Worm (Caenorhabditis elegans) whole organism, L3 larva: ENCODE measurements around the gene R02F11.1.

Source experiments
- ZK546.5 ChIP-seq: sonication (generic microtip); optimal IDR thresholded peaks from 2 replicates; lab custom pipeline; 2017; ENCODE audit warnings: missing biosample characterization, missing genetic modification characterization
- aly-2 ChIP-seq: fragments of 150-350 bp; optimal IDR thresholded peaks from 2 replicates; lab custom pipeline; 2014; ENCODE audit warnings: missing biosample characterization, missing genetic modification characterization
- ama-1 ChIP-seq: fragments of 150-350 bp; optimal IDR thresholded peaks from 2 replicates; lab custom pipeline; 2018
- ceh-16 ChIP-seq: sonication (generic microtip); optimal IDR thresholded peaks from 2 replicates; lab custom pipeline; 2017; ENCODE audit warnings: missing biosample characterization, missing genetic modification characterization
- ceh-82 ChIP-seq: fragments of 150-350 bp; optimal IDR thresholded peaks from 2 replicates; lab custom pipeline; 2014; ENCODE audit warnings: missing biosample characterization, missing genetic modification characterization
- daf-12 ChIP-seq: fragments of 150-350 bp; optimal IDR thresholded peaks from 2 replicates; lab custom pipeline; 2014; ENCODE audit warnings: missing biosample characterization, missing genetic modification reagents, missing genetic modification characterization
- egl-27 ChIP-seq: sonication (generic microtip); optimal IDR thresholded peaks from 4 replicates; lab custom pipeline; 2017; ENCODE audit warnings: missing biosample characterization, missing genetic modification reagents, missing genetic modification characterization
- elt-1 ChIP-seq: fragments of 150-350 bp; optimal IDR thresholded peaks from 2 replicates; lab custom pipeline; 2014; ENCODE audit warnings: missing biosample characterization, missing genetic modification characterization
- elt-2 ChIP-seq: sonication (generic microtip); optimal IDR thresholded peaks from 2 replicates; lab custom pipeline; 2016; ENCODE audit warnings: missing genetic modification reagents, mild to moderate bottlenecking, missing genetic modification characterization, missing compliant biosample characterization
- elt-3 ChIP-seq, 3 experiments: fragments of 150-350 bp in 1 of 3; sonication (generic microtip) in 2 of 3; optimal IDR thresholded peaks; 2 replicates in 2 of 3; 4 replicates in 1 of 3; lab custom pipeline; 2014 to 2017; ENCODE audit warnings: missing biosample characterization in 3 of 3, missing genetic modification characterization in 3 of 3
- eor-1 ChIP-seq, 2 experiments: fragments of 150-350 bp; optimal IDR thresholded peaks; 2 replicates each; lab custom pipeline; 2014 to 2018; ENCODE audit warnings: missing biosample characterization in 2 of 2, missing genetic modification characterization in 2 of 2
- fkh-2 ChIP-seq: fragments of 150-350 bp; optimal IDR thresholded peaks from 2 replicates; lab custom pipeline; 2014; ENCODE audit warnings: missing biosample characterization, missing genetic modification reagents, missing genetic modification characterization
- fos-1 ChIP-seq: fragments of 150-350 bp; optimal IDR thresholded peaks from 2 replicates; lab custom pipeline; 2014; ENCODE audit warnings: missing biosample characterization, missing genetic modification characterization
- hmg-11 ChIP-seq: sonication (generic microtip); optimal IDR thresholded peaks from 2 replicates; lab custom pipeline; 2016; ENCODE audit warnings: missing genetic modification characterization, missing compliant biosample characterization
- jun-1 ChIP-seq: fragments of 150-350 bp; optimal IDR thresholded peaks from 2 replicates; lab custom pipeline; 2014; ENCODE audit warnings: missing biosample characterization, missing genetic modification reagents, missing genetic modification characterization
- lin-15B ChIP-seq: fragments of 150-350 bp; optimal IDR thresholded peaks from 2 replicates; lab custom pipeline; 2014; ENCODE audit warnings: missing biosample characterization, missing genetic modification characterization
- lin-39 ChIP-seq: fragments of 150-350 bp; optimal IDR thresholded peaks from 2 replicates; lab custom pipeline; 2018; ENCODE audit warnings: missing biosample characterization, missing genetic modification reagents, missing genetic modification characterization
- mdl-1 ChIP-seq: fragments of 150-350 bp; optimal IDR thresholded peaks from 2 replicates; lab custom pipeline; 2014; ENCODE audit warnings: missing biosample characterization, missing genetic modification characterization
- nfya-1 ChIP-seq: sonication (generic microtip); optimal IDR thresholded peaks from 2 replicates; lab custom pipeline; 2017; ENCODE audit warnings: missing genetic modification characterization, mild to moderate bottlenecking, missing compliant biosample characterization, antibody characterized with exemption, moderate library complexity; ENCODE audit not compliant: insufficient read depth
- nhr-23 ChIP-seq: fragments of 150-350 bp; optimal IDR thresholded peaks from 2 replicates; lab custom pipeline; 2014; ENCODE audit warnings: missing biosample characterization, missing genetic modification reagents, missing genetic modification characterization
- nhr-237 ChIP-seq: fragments of 150-350 bp; optimal IDR thresholded peaks from 2 replicates; lab custom pipeline; 2014; ENCODE audit warnings: missing biosample characterization, missing genetic modification characterization
- nhr-25 ChIP-seq: sonication (generic microtip); optimal IDR thresholded peaks from 2 replicates; lab custom pipeline; 2017; ENCODE audit warnings: missing biosample characterization, missing genetic modification characterization
- nhr-28 ChIP-seq: fragments of 150-350 bp; optimal IDR thresholded peaks from 2 replicates; lab custom pipeline; 2014; ENCODE audit warnings: missing biosample characterization, missing genetic modification characterization
- nhr-43 ChIP-seq: sonication (generic microtip); optimal IDR thresholded peaks from 2 replicates; lab custom pipeline; 2016; ENCODE audit warnings: mild to moderate bottlenecking, missing genetic modification characterization, missing compliant biosample characterization; ENCODE audit not compliant: poor library complexity, severe bottlenecking
- nhr-67 ChIP-seq: fragments of 150-350 bp; optimal IDR thresholded peaks from 2 replicates; lab custom pipeline; 2014; ENCODE audit warnings: missing biosample characterization, missing genetic modification characterization
- nhr-76 ChIP-seq: fragments of 150-350 bp; sonication (generic microtip); optimal IDR thresholded peaks from 5 replicates; lab custom pipeline; 2014; ENCODE audit warnings: missing biosample characterization, missing genetic modification characterization
- pha-4 ChIP-seq: fragments of 150-350 bp; optimal IDR thresholded peaks from 2 replicates; lab custom pipeline; 2014; ENCODE audit warnings: missing biosample characterization, missing genetic modification reagents, missing genetic modification characterization
- snpc-4 ChIP-seq: fragments of 150-350 bp; optimal IDR thresholded peaks from 2 replicates; lab custom pipeline; 2014; ENCODE audit warnings: missing biosample characterization, missing genetic modification characterization
- tbx-2 ChIP-seq: sonication (generic microtip); optimal IDR thresholded peaks from 2 replicates; lab custom pipeline; 2016; ENCODE audit warnings: mild to moderate bottlenecking, missing genetic modification characterization, missing compliant biosample characterization
- unc-62 ChIP-seq: fragments of 150-350 bp; sonication (generic microtip); optimal IDR thresholded peaks from 4 replicates; lab custom pipeline; 2014; ENCODE audit warnings: missing biosample characterization, missing genetic modification reagents, missing genetic modification characterization
- zag-1 ChIP-seq: fragments of 150-350 bp; optimal IDR thresholded peaks from 2 replicates; lab custom pipeline; 2014; ENCODE audit warnings: missing biosample characterization, missing genetic modification characterization
- ztf-11 ChIP-seq: fragments of 150-350 bp; optimal IDR thresholded peaks from 2 replicates; lab custom pipeline; 2014; ENCODE audit warnings: missing biosample characterization, missing genetic modification characterization
- ztf-4 ChIP-seq: fragments of 150-350 bp; optimal IDR thresholded peaks from 2 replicates; lab custom pipeline; 2014; ENCODE audit warnings: missing biosample characterization, missing genetic modification characterization

Gene R02F11.1

DNA sequence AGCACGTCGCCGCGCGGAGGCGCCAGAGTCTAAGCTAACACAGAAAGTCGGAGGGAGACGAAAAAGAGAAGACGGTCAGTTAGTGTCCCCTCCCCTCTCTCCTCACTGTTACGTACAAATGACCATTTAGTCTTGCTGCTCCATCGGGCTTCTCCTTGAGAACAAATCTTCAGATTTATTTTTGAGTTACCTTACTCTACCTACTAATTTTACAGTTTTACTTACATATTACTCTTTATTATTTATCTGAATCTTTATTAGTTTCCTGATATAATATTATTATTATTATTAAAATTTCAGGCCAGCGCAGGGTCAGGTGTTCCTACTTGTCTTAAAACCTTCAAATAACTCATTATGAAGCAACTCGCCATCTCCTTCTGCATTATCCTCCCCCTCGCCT is at the start of gene R02F11.1:
TSS of gene R02F11.1 (plus strand) at position 301 of the 400 bp plus-strand sequence.
- no peak for TF ChIP-seq lin-15B (tag; lab: Kevin White, UChicago)
- TF ChIP-seq nhr-237 (tag; lab: Kevin White, UChicago) = no peak
- no peak for TF ChIP-seq ceh-82 (tag; lab: Kevin White, UChicago)
- no peak for TF ChIP-seq ceh-16 (tag; lab: Kevin White, UChicago)
- no peak for TF ChIP-seq pha-4
- TF ChIP-seq ZK546.5 (tag; lab: Kevin White, UChicago) = no peak
- TF ChIP-seq daf-12 (tag; lab: Kevin White, UChicago) = no peak
- no peak for TF ChIP-seq ztf-11 (tag; lab: Kevin White, UChicago)
- TF ChIP-seq eor-1 (tag; optimal IDR thresholded peaks at IDR 0.05; lab: Kevin White, UChicago) = no peak
- TF ChIP-seq hmg-11 (tag; lab: Kevin White, UChicago) = no peak
- TF ChIP-seq nfya-1 (tag; lab: Kevin White, UChicago) = no peak
- no peak for TF ChIP-seq ama-1 (lab: Kevin White, UChicago)
- TF ChIP-seq tbx-2 (tag; lab: Kevin White, UChicago) = no peak
- no peak for TF ChIP-seq nhr-67
- no peak for TF ChIP-seq mdl-1
- no peak for TF ChIP-seq fkh-2 (tag; lab: Kevin White, UChicago)
- TF ChIP-seq egl-27 (tag; lab: Kevin White, UChicago) = no peak
- no peak for TF ChIP-seq unc-62
- no peak for TF ChIP-seq nhr-25 (tag; lab: Kevin White, UChicago)
- TF ChIP-seq, all 47 proteins: peak for 0

DNA sequence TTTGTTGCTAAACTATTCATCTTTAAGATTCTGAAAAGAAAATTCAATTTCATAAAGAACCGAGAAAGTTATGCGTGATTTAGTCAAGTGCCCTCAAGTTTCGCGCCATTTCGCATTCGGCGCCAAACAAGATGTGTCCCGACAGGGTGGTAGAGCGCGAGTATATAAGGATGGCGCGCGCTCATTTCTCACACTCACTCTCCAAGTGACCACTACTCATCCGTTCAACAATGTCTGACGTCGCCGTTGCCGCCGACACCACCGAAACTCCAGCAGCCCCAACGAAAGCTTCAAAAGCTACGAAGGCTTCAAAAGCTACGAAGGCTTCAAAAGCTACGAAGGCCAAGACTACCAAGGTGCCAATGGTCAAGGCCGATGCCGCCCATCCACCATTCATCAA is 46.8 kb upstream of the R02F11.1 start, which contains the start of gene hil-4:
TSS of gene hil-4 (plus strand) at position 191 of the 400 bp plus-strand sequence.
- TF ChIP-seq nhr-28 (tag; lab: Kevin White, UChicago) = no peak
- no peak for TF ChIP-seq ztf-4 (tag; lab: Kevin White, UChicago)
- TF ChIP-seq aly-2 (tag; lab: Kevin White, UChicago) = no peak
- no peak for TF ChIP-seq nhr-23 (tag; lab: Kevin White, UChicago)
- TF ChIP-seq eor-1 (tag; optimal IDR thresholded peaks at IDR 0.05; lab: Kevin White, UChicago) = no peak
- TF ChIP-seq ZK546.5 (tag; lab: Kevin White, UChicago) = no peak
- TF ChIP-seq unc-62 = no peak
- no peak for TF ChIP-seq mdl-1
- no peak for TF ChIP-seq daf-12 (tag; lab: Kevin White, UChicago)
- no peak for TF ChIP-seq ceh-82 (tag; lab: Kevin White, UChicago)
- TF ChIP-seq fos-1 (tag; lab: Kevin White, UChicago) = no peak
- TF ChIP-seq nhr-25 (tag; lab: Kevin White, UChicago) = no peak
- no peak for TF ChIP-seq elt-2 (tag; lab: Kevin White, UChicago)
- TF ChIP-seq ama-1 (lab: Kevin White, UChicago) = no peak
- no peak for TF ChIP-seq elt-3 (tag; optimal IDR thresholded peaks at IDR 0.05; lab: Kevin White, UChicago)
- TF ChIP-seq snpc-4 (tag; lab: Kevin White, UChicago) = no peak
- no peak for TF ChIP-seq hmg-11 (tag; lab: Kevin White, UChicago)

DNA sequence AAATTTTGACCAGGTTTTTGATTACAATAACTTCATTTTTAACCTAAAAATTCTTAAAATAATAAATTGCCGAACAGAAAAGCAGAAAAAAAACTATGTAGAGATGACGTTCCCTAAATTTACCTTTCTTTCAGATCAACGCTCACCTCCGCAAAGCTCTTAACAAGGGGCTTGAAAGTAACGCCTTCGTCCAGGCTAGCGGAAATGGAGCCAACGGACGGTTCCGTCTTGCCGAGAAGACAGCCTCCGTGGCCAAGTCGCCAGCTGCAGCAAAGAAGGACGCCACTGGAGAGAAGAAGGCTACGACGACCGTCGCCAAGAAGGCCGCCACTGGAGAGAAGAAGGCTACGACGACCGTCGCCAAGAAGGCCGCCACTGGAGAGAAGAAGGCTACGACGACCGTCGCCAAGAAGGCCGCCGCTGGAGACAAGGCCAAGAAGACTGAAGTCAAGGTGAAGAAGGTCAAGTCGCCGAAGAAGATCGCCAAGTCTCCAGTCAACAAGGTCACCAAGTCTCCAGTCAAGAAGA is 46.1 kb upstream of the R02F11.1 start:
- TF ChIP-seq egl-27 (tag; lab: Kevin White, UChicago) (no peak), elt-3 (tag; optimal IDR thresholded peaks at IDR 0.05; lab: Kevin White, UChicago) (no peak), nhr-43 (tag; lab: Kevin White, UChicago) (no peak), elt-1 (no peak), jun-1 (tag; lab: Kevin White, UChicago) (no peak), lin-39 (tag; lab: Kevin White, UChicago) (no peak), nhr-28 (tag; lab: Kevin White, UChicago) (no peak), mdl-1 (no peak), ZK546.5 (tag; lab: Kevin White, UChicago) (no peak), nhr-76 (tag; lab: Kevin White, UChicago) (no peak), daf-12 (tag; lab: Kevin White, UChicago) (no peak), zag-1 (no peak), nhr-23 (tag; lab: Kevin White, UChicago) (no peak), snpc-4 (tag; lab: Kevin White, UChicago) (no peak), ztf-4 (tag; lab: Kevin White, UChicago) (no peak), aly-2 (tag; lab: Kevin White, UChicago) (no peak)

DNA sequence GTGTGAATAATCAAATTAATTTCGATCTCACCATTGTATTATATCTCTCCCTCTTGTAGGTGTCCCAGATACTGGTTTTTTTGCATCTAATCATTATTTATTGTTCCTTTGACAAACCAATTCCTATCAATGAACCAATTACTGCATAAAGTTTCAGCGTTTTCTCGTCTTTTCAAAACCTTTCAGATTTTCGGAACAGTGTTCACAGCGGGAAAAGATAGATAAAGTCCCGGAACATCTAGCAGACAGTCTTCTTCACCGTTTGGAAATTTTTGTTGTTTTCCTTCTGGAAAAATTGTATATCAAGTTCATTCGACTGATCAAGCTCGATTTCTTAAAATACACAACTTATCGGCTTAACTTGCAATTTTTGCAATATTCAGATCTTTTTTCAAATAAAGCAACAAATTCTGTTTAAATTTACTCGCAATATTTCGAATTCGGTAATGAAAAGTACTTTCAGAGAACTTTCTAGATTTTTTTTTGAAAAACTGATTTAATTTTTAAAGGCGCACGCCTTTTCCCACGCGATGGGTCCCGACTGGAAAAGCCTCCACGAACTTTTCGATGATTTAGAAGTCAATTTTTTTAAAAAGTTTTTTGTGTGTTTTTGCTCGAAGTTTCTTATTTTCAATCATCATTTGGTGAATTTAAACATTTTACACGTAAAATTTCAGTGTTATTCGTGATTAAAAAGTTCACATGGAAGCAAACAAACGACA is 45.4 kb upstream of the R02F11.1 start, which contains the start of gene pgl-3:
TSS of gene pgl-3 (plus strand) at position 672 of the 722 bp plus-strand sequence.
- no peak for TF ChIP-seq jun-1 (tag; lab: Kevin White, UChicago)
- TF ChIP-seq lin-15B (tag; lab: Kevin White, UChicago) = no peak
